Fruit fly (Drosophila melanogaster) whole organism, wandering third instar larva: ENCODE results near the gene lsn.

Experiments used
- CG32264 ChIP-seq: fragments of 200-800 bp; sonication (Bioruptor generic); optimal IDR thresholded peaks from 2 replicates; lab custom pipeline; 2016; ENCODE audit warnings: missing biosample characterization, missing genetic modification characterization
- CG9705 ChIP-seq: fragments of 200-800 bp; sonication (Bioruptor generic); optimal IDR thresholded peaks from 2 replicates; lab custom pipeline; 2018; ENCODE audit warnings: missing biosample characterization, mild to moderate bottlenecking, missing genetic modification characterization
- CrebA ChIP-seq: fragments of 200-800 bp; sonication (Bioruptor generic); optimal IDR thresholded peaks from 2 replicates; lab custom pipeline; 2016; ENCODE audit warnings: missing biosample characterization, mild to moderate bottlenecking, missing genetic modification characterization, borderline replicate concordance
- Dfd ChIP-seq: fragments of >200 bp; optimal IDR thresholded peaks from 2 replicates; lab custom pipeline; 2017; ENCODE audit warnings: missing biosample characterization, missing genetic modification characterization
- Dif ChIP-seq: fragments of 200-275, 200-300 bp; sonication (Bioruptor generic); optimal IDR thresholded peaks from 2 replicates; lab custom pipeline; 2018; ENCODE audit warnings: missing biosample characterization, missing genetic modification characterization; ENCODE audit not compliant: partially characterized antibody
- GATAd ChIP-seq: sonication (Bioruptor generic); optimal IDR thresholded peaks from 2 replicates; lab custom pipeline; 2016; ENCODE audit warnings: missing biosample characterization, missing genetic modification characterization
- HLH106 ChIP-seq: fragments of 200-800 bp; optimal IDR thresholded peaks from 3 replicates; lab custom pipeline; 2019; ENCODE audit warnings: missing biosample characterization, mild to moderate bottlenecking, missing genetic modification characterization, moderate library complexity
- Hnf4 ChIP-seq: fragments of 200-800 bp; sonication (Bioruptor generic); optimal IDR thresholded peaks from 2 replicates; lab custom pipeline; 2016; ENCODE audit warnings: missing biosample characterization, mild to moderate bottlenecking, missing genetic modification characterization
- Hr78 ChIP-seq: fragments of >200 bp; optimal IDR thresholded peaks from 2 replicates; lab custom pipeline; 2017; ENCODE audit warnings: missing biosample characterization, missing genetic modification characterization
- Hr83 ChIP-seq: fragments of 200-300 bp; sonication (Bioruptor generic); optimal IDR thresholded peaks from 2 replicates; lab custom pipeline; 2016; ENCODE audit warnings: missing biosample characterization, mild to moderate bottlenecking, missing genetic modification characterization, moderate library complexity; ENCODE audit not compliant: poor library complexity, severe bottlenecking
- Jra ChIP-seq: sonication (Bioruptor generic); optimal IDR thresholded peaks from 2 replicates; lab custom pipeline; 2016; ENCODE audit warnings: missing biosample characterization, missing genetic modification characterization
- Mio ChIP-seq: sonication (Bioruptor generic); optimal IDR thresholded peaks from 2 replicates; lab custom pipeline; 2016; ENCODE audit warnings: missing biosample characterization, missing genetic modification characterization
- Myc ChIP-seq: fragments of >200 bp; optimal IDR thresholded peaks from 2 replicates; lab custom pipeline; 2017
- N ChIP-seq: fragments of >200 bp; optimal IDR thresholded peaks from 2 replicates; lab custom pipeline; 2018; ENCODE audit warnings: missing biosample characterization, missing external identifiers, missing genetic modification characterization
- Rel ChIP-seq, 2 experiments: fragments of 200-800 bp; sonication (Bioruptor generic) in 1 of 2; optimal IDR thresholded peaks; 2 replicates in 1 of 2; 3 replicates in 1 of 2; lab custom pipeline; 2016 to 2019; ENCODE audit warnings: mild to moderate bottlenecking in 2 of 2, missing biosample characterization in 2 of 2, missing genetic modification characterization in 2 of 2, moderate library complexity in 1 of 2
- Sp1 ChIP-seq: fragments of 200-800 bp; sonication (Bioruptor generic); optimal IDR thresholded peaks from 3 replicates; lab custom pipeline; 2019; ENCODE audit warnings: missing biosample characterization, mild to moderate bottlenecking, missing genetic modification characterization, moderate library complexity
- Vsx2 ChIP-seq: fragments of 200-300, 225-300 bp; sonication (Bioruptor generic); optimal IDR thresholded peaks from 2 replicates; lab custom pipeline; 2018; ENCODE audit warnings: missing biosample characterization, missing genetic modification characterization; ENCODE audit not compliant: partially characterized antibody
- br ChIP-seq: fragments of 200-800 bp; sonication (Bioruptor generic); optimal IDR thresholded peaks from 2 replicates; lab custom pipeline; 2016; ENCODE audit warnings: missing biosample characterization, missing genetic modification characterization
- brk ChIP-seq: fragments of 200-800 bp; sonication (Bioruptor generic); optimal IDR thresholded peaks from 2 replicates; lab custom pipeline; 2016; ENCODE audit warnings: missing biosample characterization, mild to moderate bottlenecking, missing genetic modification characterization
- dmrt93B ChIP-seq: fragments of 200-800 bp; sonication (Bioruptor generic); optimal IDR thresholded peaks from 2 replicates; lab custom pipeline; 2018; ENCODE audit warnings: missing biosample characterization, mild to moderate bottlenecking, missing genetic modification characterization
- dsf ChIP-seq: sonication (Bioruptor generic); optimal IDR thresholded peaks from 2 replicates; lab custom pipeline; 2016; ENCODE audit warnings: missing biosample characterization, missing genetic modification characterization, borderline replicate concordance
- foxo ChIP-seq, 2 experiments: fragments of 200-800 bp; sonication (Bioruptor generic); optimal IDR thresholded peaks; 2 replicates in 1 of 2; 3 replicates in 1 of 2; lab custom pipeline; 2016 to 2017; ENCODE audit warnings: missing biosample characterization in 2 of 2, missing genetic modification characterization in 2 of 2
- fru ChIP-seq: fragments of 200-800 bp; sonication (Bioruptor generic); optimal IDR thresholded peaks from 3 replicates; lab custom pipeline; 2016; ENCODE audit warnings: missing biosample characterization, mild to moderate bottlenecking, missing genetic modification characterization
- h ChIP-seq: fragments of 200-800 bp; sonication (Bioruptor generic); optimal IDR thresholded peaks from 3 replicates; lab custom pipeline; 2016; ENCODE audit warnings: missing biosample characterization, mild to moderate bottlenecking, missing genetic modification characterization
- jim ChIP-seq: fragments of 175-275, 200-325 bp; sonication (Bioruptor generic); optimal IDR thresholded peaks from 2 replicates; lab custom pipeline; 2016; ENCODE audit warnings: missing biosample characterization, mild to moderate bottlenecking, missing genetic modification characterization
- lola ChIP-seq: fragments of >200 bp; optimal IDR thresholded peaks from 2 replicates; lab custom pipeline; 2017; ENCODE audit warnings: missing biosample characterization, missing genetic modification characterization
- pan ChIP-seq: fragments of >200 bp; optimal IDR thresholded peaks from 2 replicates; lab custom pipeline; 2017
- psq ChIP-seq: fragments of 200-800 bp; sonication (Bioruptor generic); optimal IDR thresholded peaks from 3 replicates; lab custom pipeline; 2017; ENCODE audit warnings: missing biosample characterization, mild to moderate bottlenecking, missing genetic modification characterization, moderate library complexity
- rgr ChIP-seq: fragments of 200-800 bp; sonication (Bioruptor generic); optimal IDR thresholded peaks from 3 replicates; lab custom pipeline; 2016; ENCODE audit warnings: missing biosample characterization, mild to moderate bottlenecking, missing genetic modification characterization
- sage ChIP-seq: fragments of 200-800 bp; sonication (Bioruptor generic); optimal IDR thresholded peaks from 2 replicates; lab custom pipeline; 2016; ENCODE audit warnings: missing biosample characterization, mild to moderate bottlenecking, missing genetic modification characterization
- tai ChIP-seq: sonication (Bioruptor generic); optimal IDR thresholded peaks from 2 replicates; lab custom pipeline; 2016; ENCODE audit warnings: missing biosample characterization, missing genetic modification characterization
- usp ChIP-seq: fragments of >200 bp; optimal IDR thresholded peaks from 2 replicates; lab custom pipeline; 2017; ENCODE audit warnings: missing biosample characterization, missing genetic modification characterization
- woc ChIP-seq: sonication (Bioruptor generic); optimal IDR thresholded peaks from 2 replicates; lab custom pipeline; 2016; ENCODE audit warnings: missing biosample characterization, mild to moderate bottlenecking, missing genetic modification characterization

lsn gene

DNA sequence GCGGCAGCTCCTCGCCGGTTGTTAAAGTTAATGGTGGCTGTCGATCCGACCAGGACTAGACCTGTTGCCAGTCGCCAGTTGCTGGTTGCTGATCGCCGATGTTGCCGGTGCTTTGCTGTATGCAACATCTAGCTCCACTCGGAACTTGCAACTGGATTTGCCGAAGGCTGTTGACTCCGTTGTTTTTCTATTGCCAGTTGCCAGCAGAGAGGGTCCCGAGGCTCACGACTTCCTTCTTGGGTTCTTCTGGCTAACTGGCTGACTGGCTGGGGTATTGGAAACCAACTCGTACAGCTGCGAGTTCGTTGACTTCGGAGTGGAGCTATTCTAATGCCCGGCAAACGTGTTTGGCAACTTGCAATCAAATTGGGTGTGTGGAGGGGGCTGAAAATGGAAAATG is 33.9 kb upstream of the lsn start:
- no peak for TF ChIP-seq foxo (GFP tag; optimal IDR thresholded peaks at IDR 0.05; lab: Kevin White, UChicago)
- TF ChIP-seq Jra (GFP tag; lab: Kevin White, UChicago): no peak
- no peak for TF ChIP-seq GATAd (GFP tag; lab: Kevin White, UChicago)
- TF ChIP-seq Dfd (GFP tag; lab: Kevin White, UChicago): no peak
- no peak for TF ChIP-seq N (GFP tag; lab: Kevin White, UChicago)

- TF ChIP-seq Vsx2 (GFP tag; lab: Kevin White, UChicago) (no peak), CG32264 (GFP tag; lab: Kevin White, UChicago) (no peak), dmrt93B (GFP tag; lab: Kevin White, UChicago) (no peak), br (GFP tag; lab: Kevin White, UChicago) (no peak), Rel (GFP tag; optimal IDR thresholded peaks at IDR 0.05; lab: Kevin White, UChicago) (no peak), Rel (tag; optimal IDR thresholded peaks at IDR 0.05; lab: Kevin White, UChicago) (no peak), lola (GFP tag; lab: Kevin White, UChicago) (no peak), foxo (GFP tag; optimal IDR thresholded peaks at IDR 0.05; lab: Kevin White, UChicago) (no peak), Dif (GFP tag; lab: Kevin White, UChicago) (no peak), brk (GFP tag; lab: Kevin White, UChicago) (no peak)
Measured at dm6 chr3R:21832203-21832602, 32.8 kb upstream of the lsn start, which contains the start of gene Gr93a. Gene Gr93a (plus strand): TSS chr3R:21832503.

DNA sequence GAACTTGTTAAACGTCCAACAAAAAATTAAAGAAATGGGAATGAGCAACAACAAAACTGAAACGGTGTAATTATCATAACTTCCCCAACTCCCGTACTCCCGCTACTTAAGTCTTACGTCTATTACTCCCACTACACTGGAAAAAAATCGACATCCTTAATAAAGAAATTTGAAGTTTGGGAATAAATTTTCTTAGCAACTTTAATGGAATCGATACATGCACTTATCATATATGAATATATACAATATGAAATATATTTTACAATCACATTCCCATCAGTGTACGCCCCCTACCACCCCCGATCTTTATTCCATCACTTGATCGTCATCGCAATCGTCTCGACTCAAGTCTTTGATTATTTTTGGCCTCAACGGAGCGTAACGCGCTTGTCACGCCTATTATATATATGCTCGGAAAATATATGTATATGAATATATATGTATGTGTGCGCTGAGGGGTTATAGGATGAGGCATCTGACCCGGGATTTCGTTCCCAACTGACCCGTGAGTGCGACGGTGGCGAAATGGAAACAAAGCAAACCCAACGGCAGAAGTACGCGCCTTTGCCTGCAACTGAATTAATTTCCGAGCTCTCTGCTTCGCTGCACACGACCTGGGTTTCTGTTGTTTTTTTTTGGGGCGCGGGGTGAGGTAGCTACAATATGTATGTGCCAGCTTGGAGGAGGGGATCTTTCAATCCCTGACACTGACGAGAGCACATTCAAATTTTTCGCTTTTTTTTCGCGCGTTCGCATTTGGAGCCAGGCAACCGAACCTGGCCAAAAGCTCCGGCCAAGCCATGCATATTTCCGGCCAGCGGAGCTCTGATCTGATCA is 30.5 kb upstream of the lsn start:
- no peak for TF ChIP-seq Rel (GFP tag; optimal IDR thresholded peaks at IDR 0.05; lab: Kevin White, UChicago)
- peak; percentile 34 for TF ChIP-seq Rel (tag; optimal IDR thresholded peaks at IDR 0.05; lab: Kevin White, UChicago)
- peak; percentile 1 for TF ChIP-seq h (GFP tag; lab: Kevin White, UChicago)
- no peak for TF ChIP-seq CG9705
- peak; percentile 87 for TF ChIP-seq jim (GFP tag; lab: Kevin White, UChicago)
- peak in 1 of 2 experiments; percentile 38 for TF ChIP-seq foxo (GFP tag; optimal IDR thresholded peaks at IDR 0.05; lab: Kevin White, UChicago)
- peak; percentile 0 for TF ChIP-seq fru (GFP tag; lab: Kevin White, UChicago)
- no peak for TF ChIP-seq N (GFP tag; lab: Kevin White, UChicago)

DNA sequence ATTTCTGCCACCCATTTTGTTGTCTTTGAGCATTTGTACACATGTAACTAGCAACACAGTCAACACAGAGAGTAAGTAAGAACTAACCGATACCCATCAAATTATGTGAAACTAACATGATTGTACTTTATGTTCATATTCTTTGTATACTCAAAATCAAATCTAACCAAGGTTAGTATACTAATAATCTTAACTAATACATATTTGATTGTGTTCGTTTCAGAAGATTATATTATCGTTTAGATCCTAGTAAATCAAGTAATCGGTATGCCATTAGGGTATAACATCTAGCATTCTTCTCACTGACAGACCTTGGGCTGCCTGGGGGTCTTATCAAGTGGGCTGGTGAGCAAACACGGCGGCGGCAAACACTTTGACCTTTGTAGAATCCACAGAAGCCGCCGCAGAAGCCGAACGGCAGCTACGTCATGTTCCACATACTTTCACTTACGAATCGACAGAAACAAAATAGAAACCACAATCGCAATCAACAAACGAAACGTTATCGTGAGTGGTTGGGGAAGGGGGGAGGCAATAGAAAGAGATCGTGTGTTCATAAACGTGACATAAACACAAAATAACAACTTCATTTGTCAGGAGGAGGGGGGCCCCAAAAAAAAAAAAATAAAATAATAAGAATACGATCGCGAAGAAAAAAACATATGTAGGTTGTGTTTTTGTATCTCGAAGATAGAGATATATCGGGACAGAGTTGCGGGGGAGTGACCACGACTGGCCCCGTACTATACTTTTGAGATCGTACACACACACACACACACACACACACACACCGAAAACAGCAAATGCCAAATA is 29.4 kb upstream of the lsn start:
- TF ChIP-seq Hnf4 (GFP tag; lab: Kevin White, UChicago) (no peak), fru (GFP tag; lab: Kevin White, UChicago) (no peak), pan (lab: Kevin White, UChicago) (no peak), lola (GFP tag; lab: Kevin White, UChicago) (no peak), h (GFP tag; lab: Kevin White, UChicago) (no peak), Mio (no peak), jim (GFP tag; lab: Kevin White, UChicago) (peak; percentile 66), Sp1 (no peak), br (GFP tag; lab: Kevin White, UChicago) (no peak), psq (GFP tag; lab: Kevin White, UChicago) (no peak), CrebA (GFP tag; lab: Kevin White, UChicago) (no peak), sage (GFP tag; lab: Kevin White, UChicago) (no peak), Hr83 (GFP tag; lab: Kevin White, UChicago) (no peak), rgr (GFP tag; lab: Kevin White, UChicago) (no peak), Dfd (GFP tag; lab: Kevin White, UChicago) (peak; percentile 40)

DNA sequence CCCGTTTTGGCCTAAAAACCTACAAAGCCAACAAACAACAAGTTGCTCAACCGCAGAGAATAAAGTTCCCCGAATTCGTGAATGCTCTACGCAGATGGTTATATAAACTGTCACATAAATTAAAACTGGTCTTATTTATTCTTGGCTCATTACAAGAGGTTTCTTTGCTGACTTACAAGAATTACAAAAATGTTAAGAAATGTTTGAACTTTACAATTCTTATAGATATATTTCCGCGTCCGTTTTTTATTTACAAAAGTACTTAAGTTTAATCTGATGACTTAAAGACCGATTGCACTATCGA is 28.8 kb upstream of the lsn start:
- TF ChIP-seq Jra (GFP tag; lab: Kevin White, UChicago): no peak
- TF ChIP-seq N (GFP tag; lab: Kevin White, UChicago): no peak
- no peak for TF ChIP-seq Hr78 (GFP tag; lab: Kevin White, UChicago)
- TF ChIP-seq dsf (GFP tag; lab: Kevin White, UChicago): no peak
- no peak for TF ChIP-seq dmrt93B (GFP tag; lab: Kevin White, UChicago)
- no peak for TF ChIP-seq Hr83 (GFP tag; lab: Kevin White, UChicago)
- TF ChIP-seq HLH106: no peak
- peak; percentile 21 for TF ChIP-seq tai (GFP tag; lab: Kevin White, UChicago)
- no peak for TF ChIP-seq CG9705
- no peak for TF ChIP-seq GATAd (GFP tag; lab: Kevin White, UChicago)
- no peak for TF ChIP-seq psq (GFP tag; lab: Kevin White, UChicago)
- TF ChIP-seq CG32264 (GFP tag; lab: Kevin White, UChicago): no peak
- TF ChIP-seq h (GFP tag; lab: Kevin White, UChicago): no peak
- no peak for TF ChIP-seq lola (GFP tag; lab: Kevin White, UChicago)
- no peak for TF ChIP-seq br (GFP tag; lab: Kevin White, UChicago)
- no peak for TF ChIP-seq Mio
- no peak for TF ChIP-seq Dif (GFP tag; lab: Kevin White, UChicago)
- TF ChIP-seq woc: peak; percentile 17
- TF ChIP-seq Myc: no peak
- no peak for TF ChIP-seq Vsx2 (GFP tag; lab: Kevin White, UChicago)
- TF ChIP-seq fru (GFP tag; lab: Kevin White, UChicago): peak; percentile 19
- no peak for TF ChIP-seq brk (GFP tag; lab: Kevin White, UChicago)
- TF ChIP-seq Rel (GFP tag; optimal IDR thresholded peaks at IDR 0.05; lab: Kevin White, UChicago): no peak
- TF ChIP-seq Rel (tag; optimal IDR thresholded peaks at IDR 0.05; lab: Kevin White, UChicago): no peak
- TF ChIP-seq usp (GFP tag; lab: Kevin White, UChicago): no peak
- no peak for TF ChIP-seq Dfd (GFP tag; lab: Kevin White, UChicago)
- no peak for TF ChIP-seq Sp1
- TF ChIP-seq CrebA (GFP tag; lab: Kevin White, UChicago): no peak
- no peak for TF ChIP-seq pan (lab: Kevin White, UChicago)
